Fruit fly (Drosophila melanogaster): Measurements from ENCODE around the gene Cpr72Eb.

The Cpr72Eb gene

dm6 chr3L:16411566-16411965, 46.9 kb downstream of the Cpr72Eb start, which contains the start of gene fax (continued):
- TF ChIP-seq CG18599 (GFP tag; optimal IDR thresholded peaks at IDR 0.05) (peak; percentile 48), CG3163 (GFP tag; optimal IDR thresholded peaks at IDR 0.05) (no peak), CG15479 (GFP tag; optimal IDR thresholded peaks at IDR 0.05) (peak; percentile 77), Awh (GFP tag; IDR thresholded peaks at IDR 0.05) (no peak), CG5245 (GFP tag; optimal IDR thresholded peaks at IDR 0.05) (no peak), CG31388 (GFP tag; optimal IDR thresholded peaks at IDR 0.05) (no peak), CG15696 (tag; optimal IDR thresholded peaks at IDR 0.05) (no peak), CG16815 (GFP tag; optimal IDR thresholded peaks at IDR 0.05) (no peak), H15 (GFP tag; IDR thresholded peaks at IDR 0.05) (no peak), Sin3A (optimal IDR thresholded peaks at IDR 0.05) (no peak), pnt (GFP tag; optimal IDR thresholded peaks at IDR 0.05) (no peak), gsb (GFP tag; IDR thresholded peaks at IDR 0.05) (no peak), ATbp (GFP tag; optimal IDR thresholded peaks at IDR 0.05) (no peak), CG10462 (GFP tag; optimal IDR thresholded peaks at IDR 0.05) (no peak), Rfx (GFP tag; IDR thresholded peaks at IDR 0.05) (peak; percentile 22; the same call in 1 of the 2 replicates), Ptx1 (GFP tag; IDR thresholded peaks at IDR 0.05) (no peak), CG10543 (GFP tag; optimal IDR thresholded peaks at IDR 0.05) (peak; percentile 31), ab (GFP tag; optimal IDR thresholded peaks at IDR 0.05) (no peak), klu (GFP tag; IDR thresholded peaks at IDR 0.05) (no peak), Eip74EF (GFP tag; optimal IDR thresholded peaks at IDR 0.05) (peak in 1 of 2 experiments; percentile 27), Poxn (GFP tag; IDR thresholded peaks at IDR 0.05) (no peak), CG17612 (GFP tag; IDR thresholded peaks at IDR 0.05) (no peak), pan (optimal IDR thresholded peaks at IDR 0.05) (no peak), pan (GFP tag; optimal IDR thresholded peaks at IDR 0.05 in 1 of 2, IDR thresholded peaks at IDR 0.05 in 1 of 2) (no peak), CG11560 (tag; IDR thresholded peaks at IDR 0.05) (no peak), Rx (GFP tag; IDR thresholded peaks at IDR 0.05) (no peak), tio (GFP tag; optimal IDR thresholded peaks at IDR 0.05) (no peak), Blimp-1 (GFP tag; optimal IDR thresholded peaks at IDR 0.05) (peak; percentile 33), slbo (GFP tag; IDR thresholded peaks at IDR 0.05) (no peak), Xbp1 (GFP tag; optimal IDR thresholded peaks at IDR 0.05) (peak; percentile 3), CG14667 (GFP tag; IDR thresholded peaks at IDR 0.05) (no peak), Asciz (GFP tag; optimal IDR thresholded peaks at IDR 0.05) (peak; percentile 17), pho (GFP tag; optimal IDR thresholded peaks at IDR 0.05) (no peak), nau (GFP tag; optimal IDR thresholded peaks at IDR 0.05) (peak; percentile 44), pzg (GFP tag; optimal IDR thresholded peaks at IDR 0.05) (peak; percentile 75), Hmr (GFP tag; optimal IDR thresholded peaks at IDR 0.05) (peak; percentile 57), CG10321 (GFP tag; IDR thresholded peaks at IDR 0.05) (no peak), Mes4 (GFP tag; optimal IDR thresholded peaks at IDR 0.05) (no peak), zfh1 (GFP tag; IDR thresholded peaks at IDR 0.05) (peak; percentile 13; the same call in 1 of the 3 replicates), trem (tag; optimal IDR thresholded peaks at IDR 0.05) (peak; percentile 52), Hey (tag; optimal IDR thresholded peaks at IDR 0.05) (no peak), ash1 (GFP tag; optimal IDR thresholded peaks at IDR 0.05) (no peak), Fer1 (GFP tag; optimal IDR thresholded peaks at IDR 0.05) (peak; percentile 44), Hr39 (optimal IDR thresholded peaks at IDR 0.05) (no peak), CG17359 (tag; optimal IDR thresholded peaks at IDR 0.05) (no peak), yki (optimal IDR thresholded peaks at IDR 0.05) (peak; percentile 45), twi (tag; optimal IDR thresholded peaks at IDR 0.05) (peak; percentile 3), dmrt99B (tag; optimal IDR thresholded peaks at IDR 0.05) (no peak), unc-4 (GFP tag; IDR thresholded peaks at IDR 0.05; ENCODE audit: partially characterized antibody) (no peak), CG7963 (GFP tag; IDR thresholded peaks at IDR 0.05; ENCODE audit: partially characterized antibody) (no peak), CG15269 (tag; optimal IDR thresholded peaks at IDR 0.05) (peak; percentile 18), CG4730 (GFP tag; IDR thresholded peaks at IDR 0.05) (no peak), CG11398 (GFP tag; optimal IDR thresholded peaks at IDR 0.05) (no peak)
